Fruit fly (Drosophila melanogaster): ENCODE measurements around the gene CG7518.

dm6 chr3R:13051298-13051723 is 53.4 kb downstream of the CG7518 start, which contains the start of gene CG7966:
- no peak for TF ChIP-seq Rel (GFP tag; optimal IDR thresholded peaks at IDR 0.05)
- TF ChIP-seq Rel (tag; optimal IDR thresholded peaks at IDR 0.05), result peak; percentile 86
- TF ChIP-seq usp (GFP tag; optimal IDR thresholded peaks at IDR 0.05), result no peak
- TF ChIP-seq Hr83 (GFP tag; optimal IDR thresholded peaks at IDR 0.05; ENCODE audit: poor library complexity, severe bottlenecking), result peak; percentile 98
- TF ChIP-seq CG32264 (GFP tag; optimal IDR thresholded peaks at IDR 0.05), result no peak
- no peak for TF ChIP-seq fru (GFP tag; optimal IDR thresholded peaks at IDR 0.05)
